Worm (Caenorhabditis elegans): ENCODE data around the gene fipr-8.

fipr-8 gene

ce11 chrV:10239861-10240260, at the start of gene fipr-8:
Gene fipr-8 (minus strand): TSS chrV:10239961.
- no peak for TF ChIP-seq nhr-2 (tag; optimal IDR thresholded peaks at IDR 0.05)
- TF ChIP-seq nhr-28 (tag; optimal IDR thresholded peaks at IDR 0.05), result no peak
- no peak for TF ChIP-seq lin-13 (tag; optimal IDR thresholded peaks at IDR 0.05)
- no peak for TF ChIP-seq elt-1 (tag; optimal IDR thresholded peaks at IDR 0.05; ENCODE audit: borderline replicate concordance, insufficient read depth)
- TF ChIP-seq nhr-12 (tag; optimal IDR thresholded peaks at IDR 0.05), result no peak
- TF ChIP-seq drap-1 (GFP tag; optimal IDR thresholded peaks at IDR 0.05), result no peak
- TF ChIP-seq unc-39 (tag; optimal IDR thresholded peaks at IDR 0.05), result no peak
- TF ChIP-seq nhr-76 (tag; optimal IDR thresholded peaks at IDR 0.05), result no peak
- TF ChIP-seq flh-1 (GFP tag; optimal IDR thresholded peaks at IDR 0.05), result no peak
- TF ChIP-seq mab-5 (tag; optimal IDR thresholded peaks at IDR 0.05), result no peak
- no peak for TF ChIP-seq ceh-43 (GFP tag; optimal IDR thresholded peaks at IDR 0.05)
- TF ChIP-seq mls-2 (tag; optimal IDR thresholded peaks at IDR 0.05), result no peak
- TF ChIP-seq unc-62 (GFP tag; optimal IDR thresholded peaks at IDR 0.05), result no peak
- no peak for TF ChIP-seq tbx-8 (GFP tag; optimal IDR thresholded peaks at IDR 0.05)

ce11 chrV:10287260-10287659, 47.5 kb upstream of the fipr-8 start, which contains the start of gene B0024.3:
Gene B0024.3 (plus strand): TSS chrV:10287560.
- TF ChIP-seq ham-2 (GFP tag; optimal IDR thresholded peaks at IDR 0.05), result no peak
- no peak for TF ChIP-seq ztf-11 (tag; optimal IDR thresholded peaks at IDR 0.05)
- no peak for TF ChIP-seq nhr-76 (tag; optimal IDR thresholded peaks at IDR 0.05)
- TF ChIP-seq snpc-4 (tag; optimal IDR thresholded peaks at IDR 0.05), result no peak
- TF ChIP-seq lsy-2 (tag; optimal IDR thresholded peaks at IDR 0.05), result no peak
- TF ChIP-seq hlh-1 (tag; optimal IDR thresholded peaks at IDR 0.05), result no peak
- TF ChIP-seq ces-1 (GFP tag; optimal IDR thresholded peaks at IDR 0.05), result no peak
- TF ChIP-seq nhr-2 (tag; optimal IDR thresholded peaks at IDR 0.05), result no peak
- no peak for TF ChIP-seq ceh-39 (tag; optimal IDR thresholded peaks at IDR 0.05)
- TF ChIP-seq lin-13 (tag; optimal IDR thresholded peaks at IDR 0.05), result no peak
- TF ChIP-seq nhr-28 (tag; optimal IDR thresholded peaks at IDR 0.05), result no peak
- TF ChIP-seq mep-1 (tag; optimal IDR thresholded peaks at IDR 0.05), result no peak

DNA sequence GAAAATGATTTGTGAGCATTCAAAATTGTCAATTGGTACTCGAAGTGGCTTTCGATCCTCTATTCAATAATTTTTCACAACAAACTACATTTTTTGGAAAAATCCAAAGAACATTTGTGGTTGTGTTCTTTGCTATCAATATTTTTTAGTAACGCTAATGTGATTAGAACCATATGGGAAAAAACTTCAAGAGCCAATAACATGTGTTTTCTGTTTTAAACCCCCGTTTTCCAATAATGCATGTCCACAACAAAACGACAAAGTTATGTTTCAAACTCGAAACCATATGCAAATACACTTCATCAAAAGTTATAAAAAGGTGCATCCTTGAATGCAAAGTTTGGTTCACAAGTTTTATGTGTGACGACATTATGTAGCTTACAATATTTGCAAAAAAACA, 46.1 kb upstream of the fipr-8 start:
- TF ChIP-seq pha-4 (tag; optimal IDR thresholded peaks at IDR 0.05) (no peak), nhr-28 (tag; optimal IDR thresholded peaks at IDR 0.05) (no peak), ztf-11 (tag; optimal IDR thresholded peaks at IDR 0.05) (no peak), mls-2 (tag; optimal IDR thresholded peaks at IDR 0.05) (no peak), zip-8 (tag; optimal IDR thresholded peaks at IDR 0.05) (no peak), ceh-43 (GFP tag; optimal IDR thresholded peaks at IDR 0.05) (no peak), snpc-4 (tag; optimal IDR thresholded peaks at IDR 0.05) (no peak), sem-2 (GFP tag; optimal IDR thresholded peaks at IDR 0.05) (no peak)

DNA sequence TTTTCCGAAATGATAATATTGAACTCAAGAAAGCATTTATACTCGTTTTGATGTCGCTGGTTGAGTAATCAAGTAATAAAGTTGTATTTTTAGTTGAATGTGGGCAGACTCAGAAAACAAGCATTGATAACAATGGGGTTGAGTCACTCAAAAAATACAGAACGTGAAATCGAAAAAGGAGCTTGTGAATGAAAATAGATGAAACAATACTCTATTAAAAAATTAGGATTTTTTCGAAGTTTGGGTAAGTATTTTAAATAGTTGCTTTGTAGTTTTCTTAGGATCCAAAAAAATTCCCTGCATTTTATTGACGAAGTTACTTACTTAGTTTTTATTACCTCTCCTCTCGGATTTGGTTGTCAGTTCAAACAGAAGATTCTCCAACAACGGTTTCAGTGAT, 43.7 kb upstream of the fipr-8 start, which contains the start of gene lys-3:
TSS of gene lys-3 (minus strand) at position 101 of the 400 bp plus-strand sequence.
- TF ChIP-seq unc-120 (tag; optimal IDR thresholded peaks at IDR 0.05; ENCODE audit: poor library complexity, severe bottlenecking) (no peak), drap-1 (GFP tag; optimal IDR thresholded peaks at IDR 0.05) (no peak), hlh-1 (tag; optimal IDR thresholded peaks at IDR 0.05) (no peak), nhr-12 (tag; optimal IDR thresholded peaks at IDR 0.05) (no peak), mab-5 (tag; optimal IDR thresholded peaks at IDR 0.05) (no peak), nhr-28 (tag; optimal IDR thresholded peaks at IDR 0.05) (no peak), elt-1 (tag; optimal IDR thresholded peaks at IDR 0.05; ENCODE audit: borderline replicate concordance, insufficient read depth) (no peak), cnd-1 (tag; optimal IDR thresholded peaks at IDR 0.05) (no peak), ceh-39 (tag; optimal IDR thresholded peaks at IDR 0.05) (no peak), pha-4 (tag; optimal IDR thresholded peaks at IDR 0.05) (no peak), tbx-8 (GFP tag; optimal IDR thresholded peaks at IDR 0.05) (no peak)

DNA sequence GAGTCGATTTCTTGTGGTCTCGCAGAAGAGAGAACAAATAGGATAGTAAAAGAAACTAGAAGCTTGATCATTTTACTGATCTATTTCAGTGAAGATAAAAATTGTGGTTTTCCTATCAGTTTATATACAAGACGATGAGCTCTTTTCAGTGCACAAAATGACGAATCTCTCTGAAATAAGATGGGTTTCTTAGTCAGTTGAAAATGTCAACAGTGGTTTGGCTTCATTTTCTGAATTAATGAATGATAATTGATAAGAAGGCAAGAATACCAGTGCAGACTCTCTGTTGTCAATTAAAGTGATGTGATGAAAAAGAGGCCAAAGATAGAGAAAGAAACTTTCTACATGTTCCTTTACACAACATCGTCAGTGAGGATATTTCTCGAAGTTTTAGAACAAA, 41.6 kb upstream of the fipr-8 start, which contains the start of gene lys-2:
TSS of gene lys-2 (minus strand) at position 101 of the 400 bp plus-strand sequence.
- TF ChIP-seq ceh-43 (GFP tag; optimal IDR thresholded peaks at IDR 0.05) (no peak), mep-1 (tag; optimal IDR thresholded peaks at IDR 0.05) (no peak), tbx-8 (GFP tag; optimal IDR thresholded peaks at IDR 0.05) (no peak), ceh-83 (GFP tag; optimal IDR thresholded peaks at IDR 0.05) (no peak), lin-13 (tag; optimal IDR thresholded peaks at IDR 0.05) (no peak), sptf-1 (tag; optimal IDR thresholded peaks at IDR 0.05) (no peak), ham-2 (GFP tag; optimal IDR thresholded peaks at IDR 0.05) (no peak), nhr-28 (tag; optimal IDR thresholded peaks at IDR 0.05) (no peak), M03D4.4 (tag; optimal IDR thresholded peaks at IDR 0.05) (no peak), bed-3 (GFP tag; optimal IDR thresholded peaks at IDR 0.05) (no peak), nhr-2 (tag; optimal IDR thresholded peaks at IDR 0.05) (no peak), pha-4 (tag; optimal IDR thresholded peaks at IDR 0.05) (no peak), blmp-1 (tag; optimal IDR thresholded peaks at IDR 0.05) (no peak), snpc-4 (tag; optimal IDR thresholded peaks at IDR 0.05) (no peak), cnd-1 (tag; optimal IDR thresholded peaks at IDR 0.05) (no peak), nhr-76 (tag; optimal IDR thresholded peaks at IDR 0.05) (no peak), unc-39 (tag; optimal IDR thresholded peaks at IDR 0.05) (no peak)

All from whole organism, mixed stage, embryonic.